Worm (Caenorhabditis elegans) whole organism, L4/young adult: ENCODE measurements around the gene mcm-6.

ENCODE experiments used
- W03F9.2 ChIP-seq: fragments of 150-350 bp; optimal IDR thresholded peaks from 2 replicates; lab custom pipeline; 2014; ENCODE audit warnings: missing biosample characterization, missing genetic modification characterization
- dao-5 ChIP-seq: sonication (generic microtip); optimal IDR thresholded peaks from 2 replicates; lab custom pipeline; 2016; ENCODE audit warnings: missing genotype, missing genetic modification characterization, moderate library complexity, missing compliant biosample characterization
- him-1 ChIP-seq: sonication (generic microtip); optimal IDR thresholded peaks from 2 replicates; lab custom pipeline; 2016; ENCODE audit warnings: missing genotype, missing genetic modification reagents, missing genetic modification characterization, missing compliant biosample characterization

Gene mcm-6

DNA sequence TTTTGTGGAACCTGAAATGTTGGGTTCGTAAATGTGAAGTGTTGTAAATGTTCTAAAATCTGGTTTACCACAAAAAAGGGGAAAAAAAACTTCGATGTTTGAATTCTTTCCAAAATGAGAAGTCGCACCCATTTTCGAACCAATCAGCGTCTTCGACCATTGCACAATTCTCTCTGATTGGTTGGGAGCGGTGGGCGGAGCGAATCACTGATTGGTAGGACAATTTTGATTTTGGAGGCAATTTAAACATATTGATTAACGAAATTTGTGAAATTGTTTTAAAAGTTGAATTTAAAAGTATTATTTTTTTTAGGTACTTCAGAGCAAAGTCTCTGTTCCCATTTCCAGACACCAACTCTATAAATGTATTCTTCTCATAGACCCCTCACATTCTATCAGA lies 5.1 kb upstream of the mcm-6 start:
- TF ChIP-seq him-1 (tag; lab: Kevin White, UChicago) = no peak
- TF ChIP-seq W03F9.2 (tag; lab: Kevin White, UChicago) = no peak
- no peak for TF ChIP-seq dao-5 (tag; lab: Kevin White, UChicago)

- TF ChIP-seq W03F9.2 (tag; lab: Kevin White, UChicago) = no peak
- TF ChIP-seq him-1 (tag; lab: Kevin White, UChicago) = no peak
- TF ChIP-seq dao-5 (tag; lab: Kevin White, UChicago) = no peak
Observed at ce11 chrIII:9789607-9790073, 4.5 kb upstream of the mcm-6 start, which contains the start of gene R10E11.5. Gene R10E11.5, minus strand, starts transcription at chrIII:9789657.

DNA sequence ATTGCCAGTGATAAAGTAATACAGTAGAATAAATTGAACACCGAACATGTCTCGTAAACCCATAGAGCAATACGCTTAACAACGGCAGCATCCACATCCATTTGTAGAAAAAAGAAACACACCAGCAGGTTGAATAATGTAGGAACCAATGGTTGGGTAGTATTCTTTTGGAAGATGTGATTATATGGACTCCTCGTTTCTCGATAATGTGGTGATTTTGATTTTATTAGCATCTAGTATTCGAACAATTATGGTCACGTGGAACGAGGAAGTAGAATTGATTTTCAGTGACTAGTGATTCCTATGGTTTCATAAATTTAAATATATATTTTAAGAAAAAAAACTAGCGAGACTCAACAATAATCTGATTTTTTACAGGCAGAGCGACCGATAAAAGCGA lies 2.3 kb downstream of the mcm-6 start, which contains the start of gene srxa-10:
srxa-10 (minus strand) TSS at position 101 of the 400 bp plus-strand sequence.
- no peak for TF ChIP-seq him-1 (tag; lab: Kevin White, UChicago)
- TF ChIP-seq dao-5 (tag; lab: Kevin White, UChicago) = no peak
- TF ChIP-seq W03F9.2 (tag; lab: Kevin White, UChicago) = no peak

DNA sequence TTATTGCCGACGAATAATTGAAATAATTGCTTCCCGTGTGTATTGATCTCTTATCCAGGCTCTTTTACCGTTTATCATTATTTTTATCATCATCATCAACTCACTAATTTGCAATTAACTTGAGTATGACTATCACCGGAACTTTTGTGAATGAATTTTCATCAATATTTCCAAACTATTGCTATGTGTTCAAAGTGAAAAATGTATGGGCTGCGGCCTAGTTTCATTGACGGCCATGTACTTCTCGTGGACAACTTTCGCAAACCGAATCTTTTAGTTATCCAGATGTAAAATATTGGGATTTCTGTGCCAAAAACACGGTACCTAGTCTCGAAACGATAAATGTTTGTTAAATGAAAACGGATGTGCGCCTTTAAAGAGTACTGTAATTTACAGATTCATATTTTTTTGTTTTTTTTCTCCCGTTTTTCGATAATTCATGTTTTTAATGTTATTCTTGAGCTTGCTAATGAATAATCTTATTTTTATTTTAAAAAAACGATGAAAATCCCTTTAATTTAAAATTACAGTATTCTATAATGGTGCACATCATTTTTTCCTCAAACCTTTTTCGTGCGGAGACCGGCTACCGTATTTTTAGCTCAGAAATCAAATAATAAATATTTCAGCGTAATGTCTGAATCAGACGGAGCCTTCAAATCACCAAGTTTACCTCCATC lies 4.5 kb downstream of the mcm-6 start, which contains the start of gene ZK632.2:
ZK632.2 (plus strand) TSS at position 630 of the 680 bp plus-strand sequence.
- TF ChIP-seq W03F9.2 (tag; lab: Kevin White, UChicago) = no peak

ce11 chrIII:9802045-9802444 lies 7.9 kb downstream of the mcm-6 start:
- TF ChIP-seq W03F9.2 (tag; lab: Kevin White, UChicago) (no peak), him-1 (tag; lab: Kevin White, UChicago) (no peak), dao-5 (tag; lab: Kevin White, UChicago) (no peak)

- TF ChIP-seq him-1 (tag; lab: Kevin White, UChicago) = no peak
Observed at ce11 chrIII:9804997-9805610, 10.9 kb downstream of the mcm-6 start, which contains the start of gene riok-3. Gene riok-3, minus strand, starts transcription at chrIII:9805011.

DNA sequence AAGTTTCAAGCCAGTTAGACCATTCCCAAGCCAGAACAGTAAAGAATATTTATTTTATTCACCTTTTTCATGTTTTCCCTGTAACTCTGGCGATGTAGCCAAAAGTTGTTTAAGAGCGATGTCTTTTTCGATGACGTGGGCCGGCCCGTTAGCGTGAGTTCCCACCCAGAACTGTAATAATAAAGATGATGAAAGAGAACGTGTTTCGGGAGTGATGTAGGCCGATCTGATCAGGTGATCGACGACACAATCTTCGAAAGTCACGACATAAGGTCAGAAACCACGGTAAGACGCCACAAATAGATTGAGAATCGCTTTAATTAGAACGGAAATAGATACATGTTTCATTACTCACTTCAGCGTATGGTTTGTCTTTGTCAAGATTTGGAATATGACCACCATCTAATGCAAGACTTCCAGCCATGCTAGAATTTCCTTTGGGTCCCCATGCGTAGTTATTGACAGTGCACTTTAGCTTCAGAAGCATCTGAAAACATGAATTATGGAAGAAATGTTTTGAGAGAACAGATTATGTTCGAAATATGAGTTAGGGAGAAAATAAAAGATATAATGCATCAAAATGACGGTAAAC lies 12.9 kb downstream of the mcm-6 start, which contains the start of gene ZK632.4:
ZK632.4 (minus strand) TSS at position 487 of the 592 bp plus-strand sequence.
- TF ChIP-seq him-1 (tag; lab: Kevin White, UChicago) (no peak), W03F9.2 (tag; lab: Kevin White, UChicago) (no peak), dao-5 (tag; lab: Kevin White, UChicago) (no peak)

DNA sequence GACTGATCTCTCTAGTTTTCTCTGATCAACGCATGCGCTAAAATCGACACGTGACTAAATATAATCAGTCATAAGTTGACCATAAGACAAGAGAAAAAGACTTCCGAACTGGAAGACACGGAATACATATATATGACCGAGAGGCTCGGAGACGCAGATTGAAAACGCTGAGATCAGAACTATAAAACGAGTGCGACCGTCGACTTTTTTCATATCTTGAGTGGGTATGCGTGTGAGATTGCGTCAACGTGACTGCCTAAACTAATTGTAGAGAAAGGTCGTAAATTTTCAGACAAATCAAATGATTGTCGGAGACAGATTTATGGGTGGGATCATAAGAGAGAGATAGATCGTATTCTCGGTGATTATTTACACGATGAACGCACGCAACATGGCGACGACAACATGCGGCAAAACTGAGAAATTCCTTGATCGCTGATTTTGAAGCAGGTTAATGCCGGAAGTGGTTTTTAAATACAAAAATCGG lies 13.4 kb downstream of the mcm-6 start:
- TF ChIP-seq dao-5 (tag; lab: Kevin White, UChicago) (no peak), him-1 (tag; lab: Kevin White, UChicago) (no peak), W03F9.2 (tag; lab: Kevin White, UChicago) (no peak)

DNA sequence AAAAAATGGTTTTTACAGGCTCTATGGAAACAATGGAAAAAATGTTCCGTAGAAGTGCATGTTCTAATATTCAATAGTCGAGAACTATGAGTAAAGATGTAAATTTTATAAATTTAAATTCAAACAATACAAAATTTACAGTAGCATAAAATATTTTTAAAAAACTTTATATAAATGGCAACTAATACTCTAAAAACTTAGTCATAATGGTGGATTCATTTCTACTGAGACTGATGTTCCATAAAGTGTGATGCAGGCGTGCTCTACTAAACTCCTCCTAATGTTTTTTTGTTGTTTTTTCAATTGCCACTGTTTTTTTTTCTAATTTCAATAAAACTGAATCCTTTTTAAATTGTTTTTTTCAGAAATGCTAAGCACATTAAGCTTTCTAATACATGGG lies 14.0 kb downstream of the mcm-6 start, which contains the start of gene gtap-2:
gtap-2 (plus strand) TSS at position 366 of the 400 bp plus-strand sequence.
- TF ChIP-seq him-1 (tag; lab: Kevin White, UChicago) (no peak), W03F9.2 (tag; lab: Kevin White, UChicago) (peak; percentile 56)

ce11 chrIII:9813146-9813545 lies 19.0 kb downstream of the mcm-6 start, which contains the start of gene ZK632.14:
Gene ZK632.14, plus strand, starts transcription at chrIII:9813446.
- TF ChIP-seq him-1 (tag; lab: Kevin White, UChicago) (no peak), W03F9.2 (tag; lab: Kevin White, UChicago) (no peak), dao-5 (tag; lab: Kevin White, UChicago) (no peak)

DNA sequence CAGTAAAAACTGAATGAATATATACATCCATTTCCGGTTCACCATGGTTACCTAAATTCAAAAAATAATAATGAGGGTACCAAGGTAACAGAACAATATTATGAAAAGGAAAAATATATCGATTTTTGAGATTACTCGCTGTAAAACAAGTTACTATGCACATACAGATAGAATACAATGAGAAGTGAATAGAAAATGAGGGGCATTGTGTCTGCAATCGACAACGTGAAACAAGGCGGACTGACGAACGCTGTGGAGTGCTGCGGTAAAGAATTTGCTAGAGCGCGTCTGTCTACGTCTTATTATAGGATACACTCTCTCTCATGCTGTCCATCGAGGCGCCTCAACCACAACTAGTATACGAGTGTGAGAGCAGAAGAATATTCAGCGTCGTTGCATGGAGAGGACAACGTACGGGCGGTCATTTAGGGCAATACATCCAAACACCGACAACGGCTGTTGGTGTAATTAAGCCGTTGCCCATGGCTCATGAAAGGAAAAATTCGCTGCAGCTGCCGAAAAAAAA lies 23.0 kb downstream of the mcm-6 start, which contains the start of gene cnx-1:
cnx-1 (minus strand) TSS at position 51 of the 526 bp plus-strand sequence.
- TF ChIP-seq him-1 (tag; lab: Kevin White, UChicago) = no peak
- no peak for TF ChIP-seq dao-5 (tag; lab: Kevin White, UChicago)
- TF ChIP-seq W03F9.2 (tag; lab: Kevin White, UChicago) = no peak

DNA sequence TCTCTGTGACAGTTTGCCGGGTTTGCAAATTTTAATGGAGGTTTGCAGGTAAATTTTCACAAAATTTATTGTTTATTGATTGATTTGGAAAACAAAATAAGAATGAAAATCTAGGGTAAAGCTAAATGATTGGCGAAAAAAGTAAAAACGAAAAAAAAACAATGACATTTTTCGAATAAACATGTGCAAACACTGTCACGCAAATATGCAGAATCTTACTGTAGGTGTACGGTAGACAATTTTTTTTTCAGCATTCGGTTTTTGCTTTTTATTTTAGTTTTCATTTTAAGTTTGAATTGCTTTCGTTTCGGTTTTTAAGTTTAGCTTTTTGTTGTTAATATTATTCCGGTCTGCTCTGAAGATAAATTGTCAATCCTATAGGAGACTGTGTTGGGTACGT lies 23.7 kb downstream of the mcm-6 start:
- no peak for TF ChIP-seq dao-5 (tag; lab: Kevin White, UChicago)
- TF ChIP-seq him-1 (tag; lab: Kevin White, UChicago) = no peak
- TF ChIP-seq W03F9.2 (tag; lab: Kevin White, UChicago) = peak; percentile 61

ce11 chrIII:9818763-9819162 lies 24.6 kb downstream of the mcm-6 start, which contains the start of gene panl-3:
Gene panl-3, plus strand, starts transcription at chrIII:9819056.
- TF ChIP-seq W03F9.2 (tag; lab: Kevin White, UChicago) = no peak
- TF ChIP-seq dao-5 (tag; lab: Kevin White, UChicago) = no peak
- TF ChIP-seq him-1 (tag; lab: Kevin White, UChicago) = no peak
